Worm (Caenorhabditis elegans) whole organism, young adult: ENCODE results near the gene nhr-125.

Source experiments
- B0035.1 ChIP-seq: sonication (generic microtip); optimal IDR thresholded peaks from 2 replicates; lab custom pipeline; 2016; ENCODE audit warnings: missing genetic modification characterization, mild to moderate bottlenecking, missing compliant biosample characterization, missing genotype, missing genetic modification reagents
- B0261.1 ChIP-seq: sonication (generic microtip); optimal IDR thresholded peaks from 2 replicates; lab custom pipeline; 2016; ENCODE audit warnings: mild to moderate bottlenecking, missing genetic modification characterization, moderate library complexity, missing compliant biosample characterization
- D2030.7 ChIP-seq: fragments of 200-800 bp; sonication (Bioruptor generic); IDR thresholded peaks from 2 replicates; pipeline ENCODE4 v1.3.6; 2022; ENCODE audit warnings: missing genetic modification reagents, missing genetic modification characterization, missing compliant biosample characterization
- F23B12.7 ChIP-seq: sonication (generic microtip); optimal IDR thresholded peaks from 2 replicates; lab custom pipeline; 2017; ENCODE audit warnings: missing genetic modification characterization, mild to moderate bottlenecking, missing compliant biosample characterization, antibody characterized with exemption, moderate library complexity; ENCODE audit not compliant: insufficient read depth
- F33H1.4 ChIP-seq: fragments of 200-800 bp; sonication (Bioruptor generic); IDR thresholded peaks from 2 replicates; pipeline ENCODE4 v1.3.6; 2022; ENCODE audit warnings: missing genetic modification reagents, missing genetic modification characterization, missing compliant biosample characterization
- F52B5.7 ChIP-seq: sonication (generic microtip); optimal IDR thresholded peaks from 2 replicates; lab custom pipeline; 2016; ENCODE audit warnings: mild to moderate bottlenecking, missing genetic modification characterization, missing compliant biosample characterization
- Y79H2A.3 ChIP-seq: fragments of 200-800 bp; sonication (Bioruptor generic); conservative IDR thresholded peaks from 2 replicates; pipeline ENCODE4 v1.3.6; 2022; ENCODE audit warnings: missing genetic modification reagents, missing genetic modification characterization, missing compliant biosample characterization
- ama-1 ChIP-seq, 3 experiments: fragments of 150-350 bp in 1 of 3; sonication (generic microtip) in 2 of 3; optimal IDR thresholded peaks; 2 replicates each; lab custom pipeline; 2014 to 2018; ENCODE audit warnings: missing biosample characterization in 2 of 3, missing genetic modification characterization in 2 of 3, missing genetic modification reagents in 2 of 3
- attf-5 ChIP-seq: fragments of 200-800 bp; sonication (Bioruptor generic); optimal IDR thresholded peaks from 2 replicates; lab custom pipeline; 2018; ENCODE audit warnings: mild to moderate bottlenecking, missing genetic modification characterization, missing compliant biosample characterization
- cebp-2 ChIP-seq: fragments of 200-800 bp; sonication (Bioruptor generic); IDR thresholded peaks from 2 replicates; pipeline ENCODE4 v1.3.6; 2022; ENCODE audit warnings: missing genetic modification characterization, missing compliant biosample characterization
- ceh-27 ChIP-seq: fragments of 200-800 bp; sonication (Bioruptor generic); optimal IDR thresholded peaks from 2 replicates; lab custom pipeline; 2018; ENCODE audit warnings: mild to moderate bottlenecking, missing genetic modification characterization, moderate library complexity, missing compliant biosample characterization
- ceh-40 ChIP-seq: fragments of 200-800 bp; sonication (Bioruptor generic); IDR thresholded peaks from 2 replicates; pipeline ENCODE4 v1.3.6; 2022; ENCODE audit warnings: missing genetic modification characterization, missing compliant biosample characterization
- ceh-91 ChIP-seq: fragments of 200-800 bp; sonication (Bioruptor generic); IDR thresholded peaks from 2 replicates; pipeline ENCODE4 v1.3.6; 2022; ENCODE audit warnings: missing genetic modification reagents, missing genetic modification characterization, missing compliant biosample characterization
- dpff-1 ChIP-seq: sonication (generic microtip); optimal IDR thresholded peaks from 2 replicates; lab custom pipeline; 2017; ENCODE audit warnings: mild to moderate bottlenecking, missing genetic modification characterization, missing compliant biosample characterization
- egrh-3 ChIP-seq: fragments of 200-800 bp; sonication (Bioruptor generic); IDR thresholded peaks from 2 replicates; pipeline ENCODE4 v1.3.6; 2022; ENCODE audit warnings: missing genetic modification reagents, missing genetic modification characterization, missing compliant biosample characterization
- ekl-4 ChIP-seq: fragments of 200-800 bp; sonication (Bioruptor generic); IDR thresholded peaks from 2 replicates; pipeline ENCODE4 v1.3.6; 2022; ENCODE audit warnings: missing genetic modification reagents, missing genetic modification characterization, missing compliant biosample characterization
- hsf-1 ChIP-seq: fragments of 200-800 bp; sonication (Bioruptor generic); IDR thresholded peaks from 2 replicates; pipeline ENCODE4 v1.3.6; 2022; ENCODE audit warnings: missing genetic modification reagents, missing genetic modification characterization, missing compliant biosample characterization
- lin-26 ChIP-seq: fragments of 200-800 bp; sonication (Bioruptor generic); IDR thresholded peaks from 2 replicates; pipeline ENCODE4 v1.3.6; 2022; ENCODE audit warnings: missing genetic modification reagents, missing genetic modification characterization, missing compliant biosample characterization
- lin-40 ChIP-seq: sonication (generic microtip); optimal IDR thresholded peaks from 2 replicates; lab custom pipeline; 2016; ENCODE audit warnings: missing genetic modification characterization, mild to moderate bottlenecking, missing compliant biosample characterization, missing genotype, missing genetic modification reagents
- lsl-1 ChIP-seq: fragments of 200-800 bp; sonication (Bioruptor generic); optimal IDR thresholded peaks from 2 replicates; lab custom pipeline; 2018; ENCODE audit warnings: mild to moderate bottlenecking, missing genetic modification characterization, moderate library complexity, missing compliant biosample characterization
- madf-3 ChIP-seq: fragments of 200-800 bp; sonication (Bioruptor generic); IDR thresholded peaks from 2 replicates; pipeline ENCODE4 v1.3.6; 2022; ENCODE audit warnings: missing genetic modification reagents, missing genetic modification characterization, missing compliant biosample characterization
- madf-6 ChIP-seq: fragments of 200-800 bp; sonication (Bioruptor generic); IDR thresholded peaks from 2 replicates; pipeline ENCODE4 v1.3.6; 2022; ENCODE audit warnings: missing genetic modification reagents, missing genetic modification characterization, missing compliant biosample characterization
- madf-8 ChIP-seq: fragments of 200-800 bp; sonication (Bioruptor generic); conservative IDR thresholded peaks from 2 replicates; pipeline ENCODE4 v1.3.6; 2022; ENCODE audit warnings: missing genetic modification reagents, missing genetic modification characterization, missing compliant biosample characterization
- nfyb-1 ChIP-seq: fragments of 200-800 bp; sonication (Bioruptor generic); IDR thresholded peaks from 2 replicates; pipeline ENCODE4 v1.3.6; 2022; ENCODE audit warnings: missing genetic modification reagents, missing genetic modification characterization, missing compliant biosample characterization
- nhr-120 ChIP-seq: fragments of 200-800 bp; sonication (Bioruptor generic); IDR thresholded peaks from 2 replicates; pipeline ENCODE4 v1.3.6; 2022; ENCODE audit warnings: missing genetic modification characterization, missing compliant biosample characterization
- nhr-179 ChIP-seq: sonication (generic microtip); optimal IDR thresholded peaks from 2 replicates; lab custom pipeline; 2016; ENCODE audit warnings: mild to moderate bottlenecking, missing genetic modification characterization, missing compliant biosample characterization
- pbrm-1 ChIP-seq: fragments of 200-800 bp; sonication (Bioruptor generic); IDR thresholded peaks from 2 replicates; pipeline ENCODE4 v1.3.6; 2022; ENCODE audit warnings: missing genetic modification reagents, missing genetic modification characterization, missing compliant biosample characterization
- rec-8 ChIP-seq, 2 experiments: sonication (generic microtip); optimal IDR thresholded peaks; 2 replicates each; lab custom pipeline; 2016; ENCODE audit warnings: mild to moderate bottlenecking in 2 of 2, missing genetic modification characterization in 2 of 2, missing genetic modification reagents in 2 of 2, missing genotype in 2 of 2, missing biosample characterization in 1 of 2, missing compliant biosample characterization in 1 of 2, moderate library complexity in 1 of 2
- rpc-1 ChIP-seq, 2 experiments: fragments of 150-350 bp in 1 of 2; sonication (generic microtip) in 1 of 2; optimal IDR thresholded peaks; 2 replicates each; lab custom pipeline; 2014 to 2018; ENCODE audit warnings: missing biosample characterization in 1 of 2, missing genetic modification characterization in 1 of 2, missing genetic modification reagents in 1 of 2, missing genotype in 1 of 2
- sdz-38 ChIP-seq: sonication (generic microtip); optimal IDR thresholded peaks from 2 replicates; lab custom pipeline; 2016; ENCODE audit warnings: missing genotype, missing genetic modification characterization, missing compliant biosample characterization
- tbp1 ChIP-seq: fragments of 200-800 bp; sonication (Bioruptor generic); optimal IDR thresholded peaks from 2 replicates; lab custom pipeline; 2018; ENCODE audit warnings: mild to moderate bottlenecking, missing genetic modification characterization, missing compliant biosample characterization
- unc-130 ChIP-seq: sonication (generic microtip); optimal IDR thresholded peaks from 2 replicates; lab custom pipeline; 2016; ENCODE audit warnings: missing genetic modification reagents, missing genetic modification characterization, missing compliant biosample characterization
- xnd-1 ChIP-seq: sonication (generic microtip); optimal IDR thresholded peaks from 2 replicates; lab custom pipeline; 2016; ENCODE audit warnings: missing genotype, missing genetic modification reagents, missing genetic modification characterization, missing compliant biosample characterization
- ztf-25 ChIP-seq: fragments of 200-800 bp; sonication (Bioruptor generic); IDR thresholded peaks from 2 replicates; pipeline ENCODE4 v1.3.6; 2022; ENCODE audit warnings: missing genetic modification reagents, missing genetic modification characterization, missing compliant biosample characterization
- ztf-6 ChIP-seq: fragments of 200-800 bp; sonication (Bioruptor generic); IDR thresholded peaks from 2 replicates; pipeline ENCODE4 v1.3.6; 2022; ENCODE audit warnings: missing genetic modification reagents, missing genetic modification characterization, missing compliant biosample characterization

The nhr-125 gene

ce11 chrV:4315057-4315456 lies 10.3 kb downstream of the nhr-125 start, which contains the start of gene srh-192:
Gene srh-192, minus strand, starts transcription at chrV:4315157.
- TF ChIP-seq lsl-1 (GFP tag; lab: Kevin White, UChicago) = no peak
- no peak for TF ChIP-seq F33H1.4 (GFP tag; lab: Robert Waterston, UW)
- TF ChIP-seq ceh-91 (GFP tag; lab: Robert Waterston, UW) = no peak
- TF ChIP-seq D2030.7 (GFP tag; lab: Robert Waterston, UW) = no peak
- TF ChIP-seq nhr-120 (GFP tag; lab: Robert Waterston, UW) = no peak

DNA sequence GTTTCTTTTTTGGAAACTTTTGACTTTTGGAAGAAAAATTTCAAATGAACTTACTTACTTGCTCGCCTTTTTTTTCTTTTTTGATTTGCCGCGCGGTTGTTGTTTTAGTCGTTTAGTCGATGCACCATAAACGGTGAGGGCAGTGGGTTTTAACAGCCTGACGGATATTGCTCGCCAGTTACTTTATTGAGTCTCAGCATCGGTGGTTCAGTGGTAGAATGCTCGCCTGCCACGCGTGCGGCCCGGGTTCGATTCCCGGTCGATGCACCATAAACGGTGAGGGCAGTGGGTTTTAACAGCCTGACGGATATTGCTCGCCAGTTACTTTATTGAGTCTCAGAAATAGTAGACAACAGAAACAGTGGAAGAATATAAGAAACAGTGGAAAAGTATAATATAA lies 14.9 kb downstream of the nhr-125 start:
- TF ChIP-seq rpc-1 (optimal IDR thresholded peaks at IDR 0.05; lab: Kevin White, UChicago) (peak; percentile 27), rpc-1 (tag; optimal IDR thresholded peaks at IDR 0.05; lab: Kevin White, UChicago) (peak; percentile 67), lin-26 (GFP tag; lab: Robert Waterston, UW) (peak; percentile 67; the same call in 1 of the 2 replicates), D2030.7 (GFP tag; lab: Robert Waterston, UW) (peak; percentile 63), tbp1 (GFP tag; lab: Kevin White, UChicago) (peak; percentile 73), B0261.1 (tag; lab: Kevin White, UChicago) (peak; percentile 46)

DNA sequence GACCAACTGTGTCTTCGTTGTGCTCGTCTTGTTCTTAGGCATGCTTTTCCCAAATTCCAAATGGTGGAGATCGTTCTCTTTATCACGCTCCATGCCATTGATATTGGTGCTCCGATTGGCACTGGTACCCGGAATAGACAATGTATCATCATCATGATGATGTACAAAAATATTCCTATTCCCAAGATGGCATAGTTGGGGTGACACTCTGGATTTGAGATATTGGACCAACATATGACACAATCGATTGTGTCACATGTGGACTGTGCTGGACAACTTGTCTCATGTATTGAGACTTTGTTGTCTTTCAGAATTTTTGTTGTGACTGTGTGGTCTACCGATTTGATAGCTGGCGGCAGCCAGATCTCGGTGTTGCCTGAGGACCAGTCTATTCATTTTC lies 21.1 kb downstream of the nhr-125 start:
- TF ChIP-seq attf-5 (no peak), sdz-38 (tag; lab: Kevin White, UChicago) (no peak), rec-8 (tag; optimal IDR thresholded peaks at IDR 0.05; lab: Kevin White, UChicago) (no peak), cebp-2 (no peak), ceh-40 (GFP tag; lab: Robert Waterston, UW) (no peak), madf-8 (GFP tag; lab: Robert Waterston, UW) (no peak), ekl-4 (no peak), xnd-1 (no peak), egrh-3 (no peak), nhr-120 (GFP tag; lab: Robert Waterston, UW) (no peak), Y79H2A.3 (GFP tag; lab: Robert Waterston, UW) (no peak), F23B12.7 (tag; lab: Kevin White, UChicago) (no peak), ama-1 (optimal IDR thresholded peaks at IDR 0.05; lab: Kevin White, UChicago) (no peak), ama-1 (GFP tag; optimal IDR thresholded peaks at IDR 0.05; lab: Kevin White, UChicago) (no peak)

DNA sequence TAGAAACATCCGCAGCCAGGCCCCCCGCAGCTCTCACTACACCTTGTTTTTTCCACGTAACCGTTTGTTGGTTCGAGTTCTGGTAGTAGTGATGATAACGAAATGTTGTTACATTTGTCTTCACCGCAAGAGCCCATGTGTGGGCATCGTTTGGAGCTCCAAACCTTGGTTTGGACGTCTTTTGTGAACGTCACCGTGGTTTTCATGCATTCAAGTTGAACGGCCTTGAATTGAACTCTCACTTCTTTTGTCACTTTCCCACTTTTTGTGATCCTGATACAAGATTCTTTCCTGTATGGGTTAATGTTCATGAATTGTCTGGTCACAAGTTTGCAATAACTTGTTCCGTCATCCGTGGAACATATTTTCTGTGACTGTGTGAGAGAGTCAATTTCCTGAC lies 21.5 kb downstream of the nhr-125 start:
- TF ChIP-seq dpff-1 (tag; lab: Kevin White, UChicago) (no peak), unc-130 (GFP tag; lab: Kevin White, UChicago) (no peak), madf-6 (GFP tag; lab: Robert Waterston, UW) (no peak), ceh-27 (GFP tag; lab: Kevin White, UChicago) (no peak), pbrm-1 (GFP tag; lab: Robert Waterston, UW) (no peak), ztf-25 (GFP tag; lab: Robert Waterston, UW) (no peak), lsl-1 (GFP tag; lab: Kevin White, UChicago) (no peak), nhr-179 (no peak), nfyb-1 (GFP tag; lab: Robert Waterston, UW) (no peak), lin-40 (tag; lab: Kevin White, UChicago) (no peak), hsf-1 (no peak), F52B5.7 (tag; lab: Kevin White, UChicago) (no peak), xnd-1 (no peak), madf-3 (GFP tag; lab: Robert Waterston, UW) (no peak), B0035.1 (tag; lab: Kevin White, UChicago) (no peak), ztf-6 (no peak)
